Worm (Caenorhabditis elegans) whole organism, L4 larva: Measurements from ENCODE around the gene cnc-7.

Experiments
- D1046.2 ChIP-seq: fragments of 200-800 bp; sonication (Bioruptor generic); IDR thresholded peaks from 2 replicates; pipeline ENCODE4 v1.3.6; 2022; ENCODE audit warnings: missing genetic modification characterization, missing compliant biosample characterization
- F26F4.8 ChIP-seq: fragments of 200-800 bp; sonication (Bioruptor generic); conservative IDR thresholded peaks from 2 replicates; pipeline ENCODE4 v1.3.6; 2022; ENCODE audit warnings: missing genetic modification characterization, missing compliant biosample characterization
- F44E2.7 ChIP-seq: fragments of 200-800 bp; sonication (Bioruptor generic); IDR thresholded peaks from 2 replicates; pipeline ENCODE4 v2.1.2; 2022; ENCODE audit warnings: missing genetic modification characterization, missing compliant biosample characterization
- F49E8.2 ChIP-seq: sonication (generic microtip); optimal IDR thresholded peaks from 2 replicates; lab custom pipeline; 2016; ENCODE audit warnings: missing compliant biosample characterization, mild to moderate bottlenecking, missing genetic modification characterization, borderline replicate concordance
- Y105C5A.15 ChIP-seq: fragments of 200-800 bp; sonication (Bioruptor generic); IDR thresholded peaks from 2 replicates; pipeline ENCODE4 v1.3.6; 2022; ENCODE audit warnings: missing genetic modification characterization, missing compliant biosample characterization
- Y48G9A.11 ChIP-seq: fragments of 200-800 bp; sonication (Bioruptor generic); IDR thresholded peaks from 2 replicates; pipeline ENCODE4 v1.3.6; 2022; ENCODE audit warnings: missing genetic modification reagents, missing genetic modification characterization, missing compliant biosample characterization
- aha-1 ChIP-seq: fragments of 150-350 bp; peaks from one replicate; lab custom pipeline; 2014; ENCODE audit warnings: missing biosample characterization, missing genetic modification characterization
- attf-4 ChIP-seq: sonication (generic microtip); optimal IDR thresholded peaks from 3 replicates; lab custom pipeline; 2017; ENCODE audit warnings: missing biosample characterization, missing genetic modification characterization
- ceh-20 ChIP-seq: fragments of 200-800 bp; sonication (Bioruptor generic); IDR thresholded peaks from 2 replicates; pipeline ENCODE4 v1.3.6; 2022; ENCODE audit warnings: missing genetic modification reagents, missing genetic modification characterization, missing compliant biosample characterization
- ceh-28 ChIP-seq: fragments of 150-350 bp; optimal IDR thresholded peaks from 2 replicates; lab custom pipeline; 2014; ENCODE audit warnings: missing biosample characterization, missing genetic modification reagents, missing genetic modification characterization
- ceh-32 ChIP-seq: sonication (generic microtip); optimal IDR thresholded peaks from 2 replicates; lab custom pipeline; 2016; ENCODE audit warnings: mild to moderate bottlenecking, missing genetic modification characterization, missing compliant biosample characterization; ENCODE audit not compliant: poor library complexity
- cey-2 ChIP-seq: sonication (generic microtip); optimal IDR thresholded peaks from 3 replicates; lab custom pipeline; 2017; ENCODE audit warnings: missing genetic modification characterization, mild to moderate bottlenecking, missing compliant biosample characterization, antibody characterized with exemption, borderline replicate concordance; ENCODE audit not compliant: insufficient read depth
- daf-16 ChIP-seq, 3 experiments: sonication (generic microtip); optimal IDR thresholded peaks; 2 replicates each; lab custom pipeline; 2016 to 2017; ENCODE audit warnings: missing genetic modification characterization in 3 of 3, missing genetic modification reagents in 3 of 3, mild to moderate bottlenecking in 2 of 3, missing compliant biosample characterization in 2 of 3, missing biosample characterization in 1 of 3, moderate library complexity in 1 of 3
- daf-8 ChIP-seq: fragments of 200-800 bp; sonication (Bioruptor generic); IDR thresholded peaks from 2 replicates; pipeline ENCODE4 v1.3.6; 2022; ENCODE audit warnings: missing genetic modification characterization, missing compliant biosample characterization
- dmd-6 ChIP-seq: fragments of 200-800 bp; sonication (Bioruptor generic); IDR thresholded peaks from 2 replicates; pipeline ENCODE4 v1.3.6; 2022; ENCODE audit warnings: missing genetic modification reagents, missing genetic modification characterization, missing compliant biosample characterization
- dve-1 ChIP-seq: sonication (generic microtip); optimal IDR thresholded peaks from 2 replicates; lab custom pipeline; 2017; ENCODE audit warnings: antibody characterized with exemption, mild to moderate bottlenecking, missing genetic modification characterization, missing compliant biosample characterization; ENCODE audit not compliant: insufficient read depth
- egl-43 ChIP-seq: fragments of 200-800 bp; sonication (Bioruptor generic); IDR thresholded peaks from 2 replicates; pipeline ENCODE4 v1.3.6; 2022; ENCODE audit warnings: missing genetic modification reagents, missing genetic modification characterization, missing compliant biosample characterization
- fkh-10 ChIP-seq: fragments of 150-350 bp; optimal IDR thresholded peaks from 2 replicates; lab custom pipeline; 2014; ENCODE audit warnings: missing biosample characterization, missing genetic modification reagents, missing genetic modification characterization
- gei-8 ChIP-seq: fragments of 200-800 bp; sonication (Bioruptor generic); optimal IDR thresholded peaks from 2 replicates; lab custom pipeline; 2018; ENCODE audit warnings: mild to moderate bottlenecking, missing genetic modification characterization, missing compliant biosample characterization
- hmg-1.1 ChIP-seq: fragments of 200-800 bp; sonication (Bioruptor generic); IDR thresholded peaks from 2 replicates; pipeline ENCODE4 v1.3.6; 2022; ENCODE audit warnings: missing genetic modification reagents, missing genetic modification characterization, missing compliant biosample characterization
- lim-7 ChIP-seq: fragments of 200-800 bp; sonication (Bioruptor generic); IDR thresholded peaks from 2 replicates; pipeline ENCODE4 v1.3.6; 2022; ENCODE audit warnings: missing genetic modification characterization, missing compliant biosample characterization
- lin-15B ChIP-seq: fragments of 150-350 bp; sonication (generic microtip); optimal IDR thresholded peaks from 3 replicates; lab custom pipeline; 2014; ENCODE audit warnings: missing biosample characterization, missing genetic modification characterization
- lin-29 ChIP-seq: fragments of 200-800 bp; sonication (Bioruptor generic); IDR thresholded peaks from 2 replicates; pipeline ENCODE4 v1.3.6; 2022; ENCODE audit warnings: missing genetic modification reagents, missing genetic modification characterization, missing compliant biosample characterization
- lin-38 ChIP-seq: fragments of 200-800 bp; sonication (Bioruptor generic); IDR thresholded peaks from 2 replicates; pipeline ENCODE4 v1.3.6; 2022; ENCODE audit warnings: missing genetic modification reagents, missing genetic modification characterization, missing compliant biosample characterization
- lir-3 ChIP-seq: sonication (generic microtip); optimal IDR thresholded peaks from 2 replicates; lab custom pipeline; 2016; ENCODE audit warnings: mild to moderate bottlenecking, missing genetic modification characterization, missing compliant biosample characterization
- mdt-29 ChIP-seq: fragments of 200-800 bp; sonication (Bioruptor generic); IDR thresholded peaks from 2 replicates; pipeline ENCODE4 v1.3.6; 2022; ENCODE audit warnings: missing genetic modification reagents, missing genetic modification characterization, missing compliant biosample characterization
- mep-1 ChIP-seq: fragments of 150-350 bp; sonication (generic microtip); optimal IDR thresholded peaks from 3 replicates; lab custom pipeline; 2014; ENCODE audit warnings: missing biosample characterization, missing genetic modification characterization
- mes-2 ChIP-seq: sonication (generic microtip); optimal IDR thresholded peaks from 2 replicates; lab custom pipeline; 2016; ENCODE audit warnings: missing genotype, mild to moderate bottlenecking, missing genetic modification characterization, missing compliant biosample characterization; ENCODE audit not compliant: poor library complexity, severe bottlenecking
- nhr-10 ChIP-seq: fragments of 150-350 bp; optimal IDR thresholded peaks from 2 replicates; lab custom pipeline; 2014; ENCODE audit warnings: missing biosample characterization, missing genetic modification characterization
- nhr-25 ChIP-seq: sonication (generic microtip); optimal IDR thresholded peaks from 2 replicates; lab custom pipeline; 2017; ENCODE audit warnings: missing genetic modification characterization, mild to moderate bottlenecking, missing compliant biosample characterization, antibody characterized with exemption, moderate library complexity, borderline replicate concordance; ENCODE audit not compliant: insufficient read depth
- nhr-42 ChIP-seq: fragments of 200-800 bp; sonication (Bioruptor generic); IDR thresholded peaks from 2 replicates; pipeline ENCODE4 v1.3.6; 2022; ENCODE audit warnings: missing genetic modification characterization, missing compliant biosample characterization
- nhr-48 ChIP-seq: sonication (generic microtip); optimal IDR thresholded peaks from 2 replicates; lab custom pipeline; 2016; ENCODE audit warnings: mild to moderate bottlenecking, missing genetic modification characterization, missing compliant biosample characterization
- nhr-77 ChIP-seq: fragments of 150-350 bp; optimal IDR thresholded peaks from 2 replicates; lab custom pipeline; 2014; ENCODE audit warnings: missing biosample characterization, missing genetic modification characterization
- pha-4 ChIP-seq, 2 experiments: fragments of 150-350 bp in 1 of 2; fragments of 200-800 bp in 1 of 2; sonication (Bioruptor generic) in 1 of 2; IDR thresholded peaks in 1 of 2; optimal IDR thresholded peaks in 1 of 2; 2 replicates each; pipeline versions ENCODE4 v1.3.6 to Lab custom; 2014 to 2022; ENCODE audit warnings: missing genetic modification characterization in 2 of 2, missing genetic modification reagents in 2 of 2, missing biosample characterization in 1 of 2, missing compliant biosample characterization in 1 of 2
- pqm-1 ChIP-seq: sonication (generic microtip); optimal IDR thresholded peaks from 2 replicates; lab custom pipeline; 2017; ENCODE audit warnings: missing biosample characterization, missing genetic modification characterization
- saeg-2 ChIP-seq: fragments of 200-800 bp; sonication (Bioruptor generic); IDR thresholded peaks from 2 replicates; pipeline ENCODE4 v1.3.6; 2022; ENCODE audit warnings: missing genetic modification reagents, missing genetic modification characterization, missing compliant biosample characterization
- skn-1 ChIP-seq: fragments of 150-350 bp; optimal IDR thresholded peaks from 2 replicates; lab custom pipeline; 2014; ENCODE audit warnings: missing biosample characterization, missing genetic modification characterization
- snpc-4 ChIP-seq: fragments of 150-350 bp; optimal IDR thresholded peaks from 2 replicates; lab custom pipeline; 2014; ENCODE audit warnings: missing biosample characterization, missing genetic modification characterization
- vab-7 ChIP-seq: fragments of 200-800 bp; sonication (Bioruptor generic); IDR thresholded peaks from 2 replicates; pipeline ENCODE4 v1.3.6; 2022; ENCODE audit warnings: missing genetic modification reagents, missing genetic modification characterization, missing compliant biosample characterization
- zfp-2 ChIP-seq: sonication (generic microtip); optimal IDR thresholded peaks from 2 replicates; lab custom pipeline; 2016; ENCODE audit warnings: mild to moderate bottlenecking, missing genetic modification characterization, missing compliant biosample characterization
- zfp-3 ChIP-seq: fragments of 200-800 bp; sonication (Bioruptor generic); conservative IDR thresholded peaks from 2 replicates; pipeline ENCODE4 v1.3.6; 2022; ENCODE audit warnings: missing genetic modification reagents, missing genetic modification characterization, missing compliant biosample characterization

cnc-7 gene

DNA sequence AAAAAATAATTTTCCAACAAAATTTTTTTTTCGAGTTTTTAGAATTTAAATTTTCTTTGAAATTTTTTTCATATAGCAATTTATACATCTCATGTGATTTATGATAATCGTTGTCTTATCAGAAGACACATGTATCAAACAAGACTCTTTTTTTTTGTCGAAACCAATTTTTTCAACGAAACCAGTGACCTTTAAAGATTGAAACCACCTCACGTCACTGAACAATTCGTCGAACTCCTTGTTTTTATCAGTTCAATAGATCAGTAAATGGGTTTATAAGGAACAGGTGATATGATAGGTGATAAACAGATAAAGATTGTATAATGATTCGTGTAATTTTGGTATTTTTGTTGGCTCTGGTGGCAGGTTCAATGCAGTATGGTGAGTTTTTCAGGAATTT, at the start of gene cnc-7:
TSS of gene cnc-7 (plus strand) at position 301 of the 400 bp plus-strand sequence.
- TF ChIP-seq fkh-10 (GFP tag; lab: Kevin White, UChicago) (no peak), D1046.2 (GFP tag; lab: Robert Waterston, UW) (no peak), nhr-77 (tag; lab: Kevin White, UChicago) (no peak), attf-4 (tag; lab: Kevin White, UChicago) (no peak), nhr-42 (GFP tag; lab: Robert Waterston, UW) (no peak), zfp-3 (no peak), hmg-1.1 (no peak), lin-15B (tag; lab: Kevin White, UChicago) (no peak), pqm-1 (tag; lab: Kevin White, UChicago) (no peak), zfp-2 (tag; lab: Kevin White, UChicago) (no peak)
- TF ChIP-seq, all 104 proteins: peak for 0

DNA sequence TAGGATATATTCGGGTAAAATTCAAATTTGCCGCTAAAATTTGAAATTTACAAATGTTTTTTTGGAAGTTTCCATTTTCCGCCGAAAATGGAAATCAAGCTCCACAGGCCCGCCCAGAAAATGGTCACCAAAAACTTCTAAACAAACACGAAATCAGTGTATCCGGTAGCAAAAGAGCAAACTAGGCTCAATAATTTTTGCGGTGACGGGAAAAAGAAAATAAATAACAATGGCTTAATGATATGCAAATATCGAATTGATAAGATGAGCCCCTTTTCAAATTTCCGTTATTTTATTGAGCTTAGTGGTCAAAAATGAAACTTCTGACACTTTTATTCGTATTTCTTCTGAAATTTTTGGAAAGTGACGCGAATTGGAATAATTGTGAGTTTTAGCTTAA, 49.0 kb upstream of the cnc-7 start, which contains the start of gene Y38H6A.3:
TSS of gene Y38H6A.3 (plus strand) at position 301 of the 400 bp plus-strand sequence.
- TF ChIP-seq lin-38 (GFP tag; lab: Robert Waterston, UW) (no peak), dmd-6 (GFP tag; lab: Robert Waterston, UW) (no peak), F26F4.8 (GFP tag; lab: Robert Waterston, UW) (no peak), lim-7 (GFP tag; lab: Robert Waterston, UW) (no peak), snpc-4 (no peak), aha-1 (tag; lab: Kevin White, UChicago) (peak; percentile 47)

DNA sequence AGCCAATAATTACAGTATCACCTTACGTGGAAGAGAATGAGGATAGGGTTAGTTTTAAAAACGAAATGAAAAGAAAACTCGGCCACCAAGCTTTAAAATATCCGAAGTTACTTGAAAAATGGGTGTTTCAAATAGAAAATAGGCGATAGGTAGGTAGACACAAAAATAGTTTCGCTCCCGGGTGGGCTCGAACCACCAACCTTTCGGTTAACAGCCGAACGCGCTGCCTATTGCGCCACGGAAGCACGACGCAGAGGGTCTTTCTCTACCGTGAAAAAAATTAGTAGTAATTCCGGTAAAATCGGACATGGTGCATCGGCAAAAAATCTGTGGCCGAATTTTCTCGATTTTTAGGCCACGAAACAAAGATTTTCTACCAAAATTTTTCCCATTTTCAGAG, 46.2 kb upstream of the cnc-7 start:
- TF ChIP-seq lin-29 (GFP tag; lab: Robert Waterston, UW) (no peak), Y48G9A.11 (GFP tag; lab: Robert Waterston, UW) (0 out of 2 replicates have a peak, but pooled peaks have one; percentile 25), D1046.2 (GFP tag; lab: Robert Waterston, UW) (0 out of 2 replicates have a peak, but pooled peaks have one; percentile 64), F44E2.7 (peak; percentile 53; the same call in 1 of the 2 replicates), gei-8 (GFP tag; lab: Kevin White, UChicago) (no peak), lin-38 (GFP tag; lab: Robert Waterston, UW) (peak; percentile 53), vab-7 (peak; percentile 63), saeg-2 (GFP tag; lab: Robert Waterston, UW) (no peak)

DNA sequence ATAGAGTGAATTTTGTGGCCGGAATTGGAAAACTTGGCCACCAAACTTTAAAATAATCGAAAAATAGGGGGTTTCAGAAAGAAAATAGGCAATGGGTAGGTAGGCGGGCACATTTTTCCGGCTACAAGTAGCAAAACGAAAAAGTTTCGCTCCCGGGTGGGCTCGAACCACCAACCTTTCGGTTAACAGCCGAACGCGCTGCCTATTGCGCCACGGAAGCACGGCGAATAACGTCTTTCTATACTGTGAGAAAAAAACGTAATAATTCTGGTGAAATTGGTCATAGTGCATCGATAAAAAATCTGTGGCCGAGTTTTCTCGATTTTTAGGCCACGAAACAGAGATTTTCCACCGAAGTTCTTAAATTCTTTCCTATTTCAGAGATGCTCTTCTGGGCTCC, 43.5 kb upstream of the cnc-7 start:
- TF ChIP-seq F44E2.7 (peak; percentile 86; the same call in 1 of the 2 replicates), zfp-2 (tag; lab: Kevin White, UChicago) (no peak), ceh-20 (GFP tag; lab: Robert Waterston, UW) (0 out of 2 replicates have a peak, but pooled peaks have one; percentile 30), mdt-29 (GFP tag; lab: Robert Waterston, UW) (no peak), nhr-42 (GFP tag; lab: Robert Waterston, UW) (no peak), daf-8 (0 out of 2 replicates have a peak, but pooled peaks have one; percentile 18), egl-43 (peak; percentile 66), D1046.2 (GFP tag; lab: Robert Waterston, UW) (peak; percentile 65; the same call in 1 of the 2 replicates), pqm-1 (tag; lab: Kevin White, UChicago) (no peak), daf-16 (GFP tag; optimal IDR thresholded peaks at IDR 0.05; lab: Kevin White, UChicago) (peak in 1 of 2 experiments; percentile 50), daf-16 (tag; optimal IDR thresholded peaks at IDR 0.05; lab: Kevin White, UChicago) (peak; percentile 10), ceh-32 (tag; lab: Kevin White, UChicago) (no peak), lim-7 (GFP tag; lab: Robert Waterston, UW) (0 out of 2 replicates have a peak, but pooled peaks have one; percentile 50)

DNA sequence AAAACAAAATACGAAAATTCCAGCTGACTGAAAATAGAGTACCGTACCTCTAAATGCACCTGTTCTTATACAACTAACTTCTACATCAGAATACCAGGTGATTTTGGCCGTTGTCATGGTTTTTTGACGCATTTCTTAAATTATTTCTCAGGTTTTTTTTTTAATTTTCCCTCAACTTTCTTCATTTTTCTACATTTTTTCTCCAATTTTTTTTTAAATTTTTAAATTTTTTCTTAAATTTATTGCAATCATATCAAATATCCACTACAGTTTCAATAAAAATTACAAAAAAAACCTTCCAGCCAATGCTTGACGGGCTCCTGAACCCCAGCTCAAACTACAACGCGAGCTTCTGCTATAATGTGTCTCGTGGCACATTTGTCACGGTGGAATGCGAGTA, 42.7 kb upstream of the cnc-7 start, which contains the start of gene K02E2.1:
TSS of gene K02E2.1 (plus strand) at position 301 of the 400 bp plus-strand sequence.
- no peak for TF ChIP-seq F49E8.2 (tag; lab: Kevin White, UChicago)
- TF ChIP-seq pha-4 (GFP tag; IDR thresholded peaks at IDR 0.05; lab: Robert Waterston, UW), result no peak
- TF ChIP-seq pha-4 (tag; optimal IDR thresholded peaks at IDR 0.05; lab: Kevin White, UChicago), result no peak
- TF ChIP-seq dve-1 (tag; lab: Kevin White, UChicago), result no peak
- TF ChIP-seq ceh-20 (GFP tag; lab: Robert Waterston, UW), result no peak
- TF ChIP-seq mep-1 (tag; lab: Kevin White, UChicago), result no peak
- no peak for TF ChIP-seq nhr-48 (tag; lab: Kevin White, UChicago)
- no peak for TF ChIP-seq cey-2 (tag; lab: Kevin White, UChicago)
- TF ChIP-seq mdt-29 (GFP tag; lab: Robert Waterston, UW), result no peak
- no peak for TF ChIP-seq Y105C5A.15 (GFP tag; lab: Robert Waterston, UW)
- TF ChIP-seq nhr-25, result no peak
- TF ChIP-seq lir-3 (tag; lab: Kevin White, UChicago), result no peak
- TF ChIP-seq nhr-10 (tag; lab: Kevin White, UChicago), result no peak
- no peak for TF ChIP-seq ceh-28 (tag; lab: Kevin White, UChicago)
- no peak for TF ChIP-seq lin-29 (GFP tag; lab: Robert Waterston, UW)
- no peak for TF ChIP-seq hmg-1.1
- TF ChIP-seq mes-2 (tag; lab: Kevin White, UChicago), result no peak
- TF ChIP-seq skn-1 (tag; lab: Kevin White, UChicago), result no peak
